Worm (Caenorhabditis elegans): ENCODE measurements around the gene C45G9.9.

ce11 chrIII:5021689-5022088 lies 33.9 kb downstream of the C45G9.9 start, which contains the start of gene R144.3:
- no peak for TF ChIP-seq ztf-11 (tag; optimal IDR thresholded peaks at IDR 0.05)
- no peak for TF ChIP-seq unc-39 (tag; optimal IDR thresholded peaks at IDR 0.05)
- TF ChIP-seq egl-27 (tag; optimal IDR thresholded peaks at IDR 0.05), result no peak
- no peak for TF ChIP-seq ama-1 (optimal IDR thresholded peaks at IDR 0.05)
- no peak for TF ChIP-seq ceh-82 (tag; optimal IDR thresholded peaks at IDR 0.05)
- no peak for TF ChIP-seq mdl-1 (tag; optimal IDR thresholded peaks at IDR 0.05)
- no peak for TF ChIP-seq daf-12 (tag; optimal IDR thresholded peaks at IDR 0.05)
- no peak for TF ChIP-seq zag-1 (tag; optimal IDR thresholded peaks at IDR 0.05)
- TF ChIP-seq snpc-4 (tag; optimal IDR thresholded peaks at IDR 0.05), result no peak
- no peak for TF ChIP-seq fos-1 (tag; optimal IDR thresholded peaks at IDR 0.05)
- no peak for TF ChIP-seq pqm-1 (tag; optimal IDR thresholded peaks at IDR 0.05)

Data from whole organism, L3 larva.